Worm (Caenorhabditis elegans) whole organism, L2 larva: Measurements from ENCODE around the gene nfya-1.

ENCODE experiments used
- ZK546.5 ChIP-seq: sonication (generic microtip); optimal IDR thresholded peaks from 2 replicates; lab custom pipeline; 2017; ENCODE audit warnings: missing biosample characterization, missing genetic modification characterization
- ama-1 ChIP-seq: fragments of 150-350 bp; optimal IDR thresholded peaks from 2 replicates; lab custom pipeline; 2018; ENCODE audit warnings: inconsistent platforms
- ceh-82 ChIP-seq: fragments of 150-350 bp; optimal IDR thresholded peaks from 2 replicates; lab custom pipeline; 2014; ENCODE audit warnings: missing biosample characterization, missing genetic modification characterization
- egl-27 ChIP-seq: sonication (generic microtip); optimal IDR thresholded peaks from 3 replicates; lab custom pipeline; 2017; ENCODE audit warnings: missing biosample characterization, missing genetic modification reagents, missing genetic modification characterization
- elt-1 ChIP-seq: fragments of 150-350 bp; optimal IDR thresholded peaks from 2 replicates; lab custom pipeline; 2014; ENCODE audit warnings: missing biosample characterization, missing genetic modification characterization
- elt-3 ChIP-seq: sonication (generic microtip); optimal IDR thresholded peaks from 2 replicates; lab custom pipeline; 2017; ENCODE audit warnings: missing biosample characterization, missing genetic modification characterization
- fos-1 ChIP-seq: fragments of 150-350 bp; optimal IDR thresholded peaks from 2 replicates; lab custom pipeline; 2014; ENCODE audit warnings: missing biosample characterization, missing genetic modification characterization
- nhr-11 ChIP-seq: fragments of 150-350 bp; optimal IDR thresholded peaks from 2 replicates; lab custom pipeline; 2014; ENCODE audit warnings: missing biosample characterization, missing genetic modification characterization
- skn-1 ChIP-seq: sonication (generic microtip); optimal IDR thresholded peaks from 2 replicates; lab custom pipeline; 2017; ENCODE audit warnings: missing biosample characterization, missing genetic modification characterization
- unc-39 ChIP-seq: fragments of 150-350 bp; optimal IDR thresholded peaks from 2 replicates; lab custom pipeline; 2014; ENCODE audit warnings: missing biosample characterization, missing genetic modification characterization

ce11 chrX:11968024-11968598, 21.5 kb upstream of the nfya-1 start:
- TF ChIP-seq skn-1 (tag; lab: Kevin White, UChicago) (no peak), ZK546.5 (tag; lab: Kevin White, UChicago) (no peak), nhr-11 (tag; lab: Kevin White, UChicago) (no peak), fos-1 (tag; lab: Kevin White, UChicago) (peak; percentile 86), ceh-82 (no peak), ama-1 (lab: Kevin White, UChicago) (no peak), egl-27 (tag; lab: Kevin White, UChicago) (no peak), elt-3 (tag; lab: Kevin White, UChicago) (no peak), unc-39 (tag; lab: Kevin White, UChicago) (no peak), elt-1 (no peak)
